Fruit fly (Drosophila melanogaster) whole organism, embryonic: ENCODE measurements around the gene MAPk-Ak2.

Experiments
- Blimp-1 ChIP-seq: fragments of 200-800 bp; sonication (Bioruptor generic); optimal IDR thresholded peaks from 3 replicates; lab custom pipeline; 2018; ENCODE audit warnings: missing biosample characterization, missing genetic modification characterization, mild to moderate bottlenecking, moderate library complexity, missing genetic modification reagents
- Bteb2 ChIP-seq: fragments of 200-800 bp; sonication (Bioruptor generic); optimal IDR thresholded peaks from 2 replicates; lab custom pipeline; 2016; ENCODE audit warnings: missing biosample characterization, missing genetic modification characterization
- CG1024 ChIP-seq: fragments of 200-800 bp; sonication (Bioruptor generic); IDR thresholded peaks from 2 replicates; pipeline ENCODE4 v1.3.6; 2022; ENCODE audit warnings: missing biosample characterization, missing genetic modification characterization
- CG10267 ChIP-seq: fragments of 200-800 bp; sonication (Bioruptor generic); optimal IDR thresholded peaks from 2 replicates; lab custom pipeline; 2018; ENCODE audit warnings: missing biosample characterization, mild to moderate bottlenecking, missing genetic modification characterization, moderate library complexity
- CG13894 ChIP-seq: fragments of 200-800 bp; sonication (Bioruptor generic); optimal IDR thresholded peaks from 3 replicates; lab custom pipeline; 2018; ENCODE audit warnings: missing biosample characterization, mild to moderate bottlenecking, missing genetic modification characterization, moderate library complexity
- CG14050 ChIP-seq: fragments of 200-800 bp; sonication (Bioruptor generic); IDR thresholded peaks from 3 replicates; pipeline ENCODE4 v1.3.6; 2022; ENCODE audit warnings: missing biosample characterization, missing genetic modification characterization
- CG15269 ChIP-seq: fragments of 200-800 bp; sonication (Bioruptor generic); optimal IDR thresholded peaks from 2 replicates; lab custom pipeline; 2018; ENCODE audit warnings: missing biosample characterization, mild to moderate bottlenecking, missing genetic modification characterization, moderate library complexity
- CG1529 ChIP-seq: fragments of 200-800 bp; sonication (Bioruptor generic); optimal IDR thresholded peaks from 3 replicates; lab custom pipeline; 2018; ENCODE audit warnings: missing biosample characterization, missing genetic modification characterization
- CG15696 ChIP-seq: fragments of 200-800 bp; sonication (Bioruptor generic); optimal IDR thresholded peaks from 2 replicates; lab custom pipeline; 2019; ENCODE audit warnings: missing biosample characterization, mild to moderate bottlenecking, missing genetic modification characterization, moderate library complexity
- CG17568 ChIP-seq: fragments of 200-800 bp; sonication (Bioruptor generic); optimal IDR thresholded peaks from 2 replicates; lab custom pipeline; 2018; ENCODE audit warnings: missing biosample characterization, mild to moderate bottlenecking, missing genetic modification characterization, moderate library complexity
- CG2120 ChIP-seq: fragments of 200-800 bp; sonication (Bioruptor generic); optimal IDR thresholded peaks from 3 replicates; lab custom pipeline; 2016; ENCODE audit warnings: missing biosample characterization, missing genetic modification characterization
- CG2129 ChIP-seq: fragments of 200-800 bp; sonication (Bioruptor generic); IDR thresholded peaks from 2 replicates; pipeline ENCODE4 v1.3.6; 2022; ENCODE audit warnings: missing biosample characterization, missing genetic modification characterization; ENCODE audit not compliant: partially characterized antibody
- CG3163 ChIP-seq: fragments of 200-800 bp; sonication (Bioruptor generic); optimal IDR thresholded peaks from 3 replicates; lab custom pipeline; 2016; ENCODE audit warnings: missing biosample characterization, missing genetic modification characterization
- CG32767 ChIP-seq: fragments of 200-800 bp; sonication (Bioruptor generic); IDR thresholded peaks from 2 replicates; pipeline ENCODE4 v1.3.6; 2022; ENCODE audit warnings: missing biosample characterization, missing genetic modification characterization
- CG33213 ChIP-seq: fragments of 200-800 bp; sonication (Bioruptor generic); optimal IDR thresholded peaks from 3 replicates; lab custom pipeline; 2016; ENCODE audit warnings: missing biosample characterization, missing genetic modification characterization
- CG4617 ChIP-seq: fragments of 200-800 bp; sonication (Bioruptor generic); optimal IDR thresholded peaks from 3 replicates; lab custom pipeline; 2016; ENCODE audit warnings: missing biosample characterization, missing genetic modification characterization, borderline replicate concordance
- CG6254 ChIP-seq: fragments of 200-800 bp; sonication (Bioruptor generic); optimal IDR thresholded peaks from 3 replicates; lab custom pipeline; 2017; ENCODE audit warnings: mild to moderate bottlenecking, missing biosample characterization, missing genetic modification reagents, missing genetic modification characterization
- CG6854 ChIP-seq: fragments of 200-800 bp; sonication (Bioruptor generic); optimal IDR thresholded peaks from 3 replicates; lab custom pipeline; 2017; ENCODE audit warnings: missing biosample characterization, mild to moderate bottlenecking, missing genetic modification characterization
- CG8281 ChIP-seq: fragments of 200-800 bp; sonication (Bioruptor generic); optimal IDR thresholded peaks from 2 replicates; lab custom pipeline; 2018; ENCODE audit warnings: missing biosample characterization, mild to moderate bottlenecking, missing genetic modification characterization, moderate library complexity
- CG9609 ChIP-seq: fragments of 200-800 bp; sonication (Bioruptor generic); optimal IDR thresholded peaks from 3 replicates; lab custom pipeline; 2016; ENCODE audit warnings: missing biosample characterization, missing genetic modification characterization
- CG9932 ChIP-seq: fragments of 200-800 bp; sonication (Bioruptor generic); IDR thresholded peaks from 2 replicates; pipeline ENCODE4 v1.3.6; 2022; ENCODE audit warnings: missing biosample characterization, missing genetic modification characterization
- CrebB ChIP-seq: fragments of 200-800 bp; sonication (Bioruptor generic); optimal IDR thresholded peaks from 3 replicates; lab custom pipeline; 2018; ENCODE audit warnings: missing biosample characterization, mild to moderate bottlenecking, missing genetic modification characterization
- D19B ChIP-seq: fragments of 200-800 bp; sonication (Bioruptor generic); optimal IDR thresholded peaks from 2 replicates; lab custom pipeline; 2017; ENCODE audit warnings: missing biosample characterization, mild to moderate bottlenecking, missing genetic modification characterization
- Dfd ChIP-seq, 2 experiments: fragments of >200 bp; optimal IDR thresholded peaks; 2 replicates each; lab custom pipeline; 2017; ENCODE audit warnings: missing biosample characterization in 2 of 2, missing genetic modification characterization in 2 of 2
- Gug ChIP-seq: fragments of 200-800 bp; sonication (Bioruptor generic); IDR thresholded peaks from 4 replicates; pipeline ENCODE4 v1.3.6; 2022; ENCODE audit warnings: missing biosample characterization, missing genetic modification characterization
- HHEX ChIP-seq: fragments of 200-800 bp; sonication (Bioruptor generic); optimal IDR thresholded peaks from 3 replicates; lab custom pipeline; 2017; ENCODE audit warnings: missing biosample characterization, mild to moderate bottlenecking, missing genetic modification characterization, missing genetic modification reagents
- Hand ChIP-seq: fragments of 200-800 bp; sonication (Bioruptor generic); optimal IDR thresholded peaks from 2 replicates; lab custom pipeline; 2017; ENCODE audit warnings: mild to moderate bottlenecking, missing biosample characterization, missing genetic modification reagents, missing genetic modification characterization
- Hey ChIP-seq: fragments of 200-800 bp; sonication (Bioruptor generic); optimal IDR thresholded peaks from 3 replicates; lab custom pipeline; 2018; ENCODE audit warnings: missing biosample characterization, mild to moderate bottlenecking, missing genetic modification characterization
- MBD-R2 ChIP-seq: fragments of 200-800 bp; sonication (Bioruptor generic); IDR thresholded peaks from 2 replicates; pipeline ENCODE4 v1.3.6; 2022; ENCODE audit warnings: missing biosample characterization, missing genetic modification characterization
- Med ChIP-seq: fragments of 200-800 bp; sonication (Bioruptor generic); peaks from one replicate; lab custom pipeline; 2016; ENCODE audit warnings: missing biosample characterization, missing genetic modification characterization, mild to moderate bottlenecking, inconsistent platforms, moderate library complexity
- Optix ChIP-seq: fragments of 200-800 bp; sonication (Bioruptor generic); IDR thresholded peaks from 3 replicates; pipeline ENCODE4 v1.3.6; 2022; ENCODE audit warnings: missing biosample characterization, missing genetic modification characterization
- Vsx1 ChIP-seq: fragments of 200-800 bp; sonication (Bioruptor generic); optimal IDR thresholded peaks from 2 replicates; lab custom pipeline; 2017; ENCODE audit warnings: missing biosample characterization, mild to moderate bottlenecking, missing genetic modification characterization, missing genetic modification reagents
- ac ChIP-seq: fragments of 200-800 bp; sonication (Bioruptor generic); optimal IDR thresholded peaks from 3 replicates; lab custom pipeline; 2017; ENCODE audit warnings: missing biosample characterization, mild to moderate bottlenecking, missing genetic modification characterization
- bcd ChIP-seq: fragments of 200-800 bp; sonication (Bioruptor generic); optimal IDR thresholded peaks from 2 replicates; lab custom pipeline; 2017; ENCODE audit warnings: missing biosample characterization, mild to moderate bottlenecking, missing genetic modification characterization
- cad ChIP-seq: fragments of >200 bp; optimal IDR thresholded peaks from 2 replicates; lab custom pipeline; 2017; ENCODE audit warnings: missing biosample characterization, missing genetic modification characterization
- crc ChIP-seq: fragments of 200-800 bp; sonication (Bioruptor generic); optimal IDR thresholded peaks from 2 replicates; lab custom pipeline; 2016; ENCODE audit warnings: missing biosample characterization, missing genetic modification characterization
- crp ChIP-seq, 2 experiments: fragments of 200-800 bp; sonication (Bioruptor generic); optimal IDR thresholded peaks; 2 replicates in 1 of 2; 3 replicates in 1 of 2; lab custom pipeline; 2017; ENCODE audit warnings: missing biosample characterization in 2 of 2, missing genetic modification characterization in 2 of 2, mild to moderate bottlenecking in 1 of 2, moderate library complexity in 1 of 2
- danr ChIP-seq: fragments of 200-800 bp; sonication (Bioruptor generic); IDR thresholded peaks from 2 replicates; pipeline ENCODE4 v1.3.6; 2022; ENCODE audit warnings: missing biosample characterization, missing genetic modification characterization
- dati ChIP-seq: fragments of 200-800 bp; sonication (Bioruptor generic); IDR thresholded peaks from 2 replicates; pipeline ENCODE4 v1.3.6; 2022; ENCODE audit warnings: missing biosample characterization, missing genetic modification characterization
- disco-r ChIP-seq: fragments of 200-800 bp; sonication (Bioruptor generic); optimal IDR thresholded peaks from 2 replicates; lab custom pipeline; 2016; ENCODE audit warnings: missing biosample characterization, missing genetic modification characterization
- dmrt99B ChIP-seq: fragments of 200-800 bp; sonication (Bioruptor generic); optimal IDR thresholded peaks from 2 replicates; lab custom pipeline; 2018; ENCODE audit warnings: missing biosample characterization, mild to moderate bottlenecking, missing genetic modification characterization, moderate library complexity
- lmd ChIP-seq: fragments of 200-800 bp; sonication (Bioruptor generic); IDR thresholded peaks from 2 replicates; pipeline ENCODE4 v1.3.6; 2022; ENCODE audit warnings: missing biosample characterization, missing genetic modification characterization
- luna ChIP-seq: fragments of 200-800 bp; sonication (Bioruptor generic); optimal IDR thresholded peaks from 2 replicates; lab custom pipeline; 2016; ENCODE audit warnings: missing biosample characterization, missing genetic modification characterization
- sens-2 ChIP-seq: fragments of 200-800 bp; sonication (Bioruptor generic); IDR thresholded peaks from 2 replicates; pipeline ENCODE4 v1.3.6; 2022; ENCODE audit warnings: missing biosample characterization, missing genetic modification characterization
- seq ChIP-seq: fragments of 200-800 bp; sonication (Bioruptor generic); IDR thresholded peaks from 2 replicates; pipeline ENCODE4 v1.3.6; 2022; ENCODE audit warnings: missing biosample characterization, missing genetic modification characterization

The MAPk-Ak2 gene

DNA sequence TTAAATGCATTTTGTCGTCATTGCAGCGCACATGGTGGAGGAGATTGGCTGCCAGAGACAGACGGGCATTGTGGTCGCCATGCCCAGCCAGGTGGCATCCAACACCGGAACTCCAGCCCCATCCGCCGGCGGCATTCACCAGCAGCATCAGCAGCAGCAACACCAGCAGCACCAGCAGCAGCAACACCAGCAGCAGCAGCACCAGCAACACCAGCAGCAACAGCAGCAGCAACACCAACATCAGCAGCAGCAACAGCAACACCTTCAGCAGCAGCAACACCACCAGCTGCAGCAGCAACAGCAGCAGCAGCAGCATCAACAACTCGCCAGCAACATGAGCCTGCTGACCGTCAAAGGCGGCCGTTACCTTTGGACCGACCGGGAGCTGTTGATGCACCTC lies 11.2 kb downstream of the MAPk-Ak2 start:
- TF ChIP-seq Med (peak; percentile 14), Dfd (GFP tag; optimal IDR thresholded peaks at IDR 0.05; lab: Kevin White, UChicago) (peak in 1 of 2 experiments; percentile 39), crp (GFP tag; optimal IDR thresholded peaks at IDR 0.05; lab: Kevin White, UChicago) (no peak), CrebB (tag; lab: Kevin White, UChicago) (no peak)
- TF ChIP-seq, all 482 proteins: peak for 2

DNA sequence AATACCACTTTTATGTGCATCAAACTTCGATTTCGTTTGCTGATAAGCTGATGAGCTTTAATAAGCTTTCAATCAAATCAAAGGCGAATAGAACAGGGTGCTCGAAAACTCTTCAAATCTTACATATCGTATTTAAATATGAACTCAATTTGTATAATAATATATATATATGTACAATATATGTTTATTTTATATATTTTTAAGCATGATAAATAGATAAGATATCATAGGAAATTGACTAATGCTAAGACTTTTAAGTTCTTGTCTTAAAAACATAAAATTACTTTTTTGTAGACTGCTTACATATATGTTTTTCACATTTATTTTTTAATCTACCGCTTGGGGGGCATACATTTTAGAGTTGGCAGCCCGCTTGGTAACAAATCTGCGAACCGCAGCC lies 12.1 kb downstream of the MAPk-Ak2 start, which contains the start of gene CG15772:
CG15772 (plus strand) TSS at position 301 of the 400 bp plus-strand sequence.
- TF ChIP-seq sens-2 (GFP tag; lab: Robert Waterston, UW) (no peak), CG9609 (GFP tag; lab: Kevin White, UChicago) (no peak), ac (GFP tag; lab: Kevin White, UChicago) (no peak), CG4617 (no peak), CG8281 (tag; lab: Kevin White, UChicago) (no peak), CG9932 (GFP tag; lab: Robert Waterston, UW) (no peak), dmrt99B (no peak), Optix (GFP tag; lab: Robert Waterston, UW) (no peak), luna (GFP tag; lab: Kevin White, UChicago) (no peak), CG17568 (GFP tag; lab: Kevin White, UChicago) (no peak), CG15696 (tag; lab: Kevin White, UChicago) (no peak), MBD-R2 (GFP tag; lab: Robert Waterston, UW) (no peak), disco-r (GFP tag; lab: Kevin White, UChicago) (no peak), Gug (GFP tag; lab: Robert Waterston, UW) (no peak)

dm6 chrX:5746864-5747861 lies 16.8 kb downstream of the MAPk-Ak2 start, which contains the start of the genes IntS6 and Rtel1:
IntS6 (minus strand) TSS chrX:5747254.
Rtel1 (plus strand) TSS chrX:5747747.
- peak; percentile 75 for TF ChIP-seq CG32767
- no peak for TF ChIP-seq cad (GFP tag; lab: Kevin White, UChicago)
- TF ChIP-seq lmd (GFP tag; lab: Robert Waterston, UW): peak; percentile 93
- peak; percentile 72 for TF ChIP-seq danr (GFP tag; lab: Robert Waterston, UW)
- peak; percentile 77 for TF ChIP-seq Blimp-1 (GFP tag; lab: Kevin White, UChicago)
- TF ChIP-seq CG15269 (tag; lab: Kevin White, UChicago): peak; percentile 93
- TF ChIP-seq CG2129 (GFP tag; lab: Robert Waterston, UW): no peak
- TF ChIP-seq Gug (GFP tag; lab: Robert Waterston, UW): peak; percentile 90
- peak; percentile 57 for TF ChIP-seq CG6854
- peak; percentile 67 for TF ChIP-seq Hey (tag; lab: Kevin White, UChicago)
- TF ChIP-seq CG2120: peak; percentile 96
- peak; percentile 91 for TF ChIP-seq bcd
- TF ChIP-seq seq (GFP tag; lab: Robert Waterston, UW): peak; percentile 92
- TF ChIP-seq CG33213 (GFP tag; lab: Kevin White, UChicago): peak; percentile 79
- TF ChIP-seq CG10267 (tag; lab: Kevin White, UChicago): peak; percentile 78
- TF ChIP-seq Med: peak; percentile 98
- peak; percentile 80 for TF ChIP-seq CG1529 (GFP tag; lab: Kevin White, UChicago)
- TF ChIP-seq crc: peak; percentile 80
- TF ChIP-seq D19B: peak; percentile 71
- peak; percentile 60 for TF ChIP-seq Vsx1 (GFP tag; lab: Kevin White, UChicago)
- TF ChIP-seq CG1024 (GFP tag; lab: Robert Waterston, UW): peak; percentile 67
- peak; percentile 43 for TF ChIP-seq CG6254 (GFP tag; lab: Kevin White, UChicago)
- TF ChIP-seq CG3163: peak; percentile 63
- peak; percentile 86 for TF ChIP-seq Bteb2
- TF ChIP-seq CG13894 (tag; lab: Kevin White, UChicago): peak; percentile 88
- TF ChIP-seq dati (GFP tag; lab: Robert Waterston, UW): peak; percentile 77
- TF ChIP-seq CG14050 (GFP tag; lab: Robert Waterston, UW): peak; percentile 81
- peak; percentile 72 for TF ChIP-seq Hand
- peak; percentile 90 for TF ChIP-seq HHEX (GFP tag; lab: Kevin White, UChicago)
